Worm (Caenorhabditis elegans) whole organism, L2 larva: ENCODE results near the gene VZK822L.2.

Experiments used
- F13H6.1 ChIP-seq: sonication (generic microtip); optimal IDR thresholded peaks from 2 replicates; lab custom pipeline; 2016; ENCODE audit warnings: missing genetic modification characterization, missing compliant biosample characterization
- ama-1 ChIP-seq: fragments of 150-350 bp; optimal IDR thresholded peaks from 2 replicates; lab custom pipeline; 2018; ENCODE audit warnings: inconsistent platforms
- blmp-1 ChIP-seq: sonication (generic microtip); optimal IDR thresholded peaks from 2 replicates; lab custom pipeline; 2017; ENCODE audit warnings: missing genetic modification characterization, mild to moderate bottlenecking, missing compliant biosample characterization, antibody characterized with exemption, moderate library complexity; ENCODE audit not compliant: insufficient read depth

DNA sequence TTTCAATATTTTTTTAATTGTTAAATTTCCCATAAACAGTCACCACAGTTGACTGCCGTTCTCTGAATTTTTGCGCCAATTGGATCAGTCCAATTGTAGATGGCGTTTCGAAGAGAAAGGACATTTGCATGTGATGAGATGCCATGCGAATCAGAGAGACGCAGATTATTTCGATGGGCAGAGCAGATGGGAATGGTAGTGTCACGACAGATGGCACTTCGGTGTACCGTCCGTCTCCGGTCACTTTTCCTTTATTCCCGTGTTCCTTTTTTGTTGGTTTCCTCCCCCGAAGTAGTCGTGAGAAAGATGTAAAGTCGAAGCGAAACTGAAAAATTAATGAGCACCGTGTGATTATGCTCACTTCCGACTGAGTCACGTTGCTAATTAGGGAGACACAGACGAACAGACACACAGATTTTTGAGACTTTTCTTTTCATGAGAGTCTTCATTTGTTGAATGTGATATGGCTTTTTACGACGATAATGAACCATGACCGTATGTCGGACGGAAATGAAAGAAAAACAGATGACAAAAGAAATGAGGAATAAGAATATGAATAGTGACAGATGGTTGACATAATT, 44.1 kb upstream of the VZK822L.2 start:
- no peak for TF ChIP-seq ama-1 (lab: Kevin White, UChicago)
- TF ChIP-seq blmp-1 (tag; lab: Kevin White, UChicago), result no peak
- no peak for TF ChIP-seq F13H6.1
